Worm (Caenorhabditis elegans) whole organism, young adult: ENCODE measurements around the gene Y7A5A.10.
A peak's percentile ranks its signal among the peaks of the same experiment; 100 is the strongest.

Experiments used
- B0261.1 ChIP-seq: sonication (generic microtip); optimal IDR thresholded peaks from 2 replicates; lab custom pipeline; 2016; ENCODE audit warnings: mild to moderate bottlenecking, missing genetic modification characterization, moderate library complexity, missing compliant biosample characterization
- C06A6.2 ChIP-seq: fragments of 200-800 bp; sonication (Bioruptor generic); conservative IDR thresholded peaks from 2 replicates; pipeline ENCODE4 v1.3.6; 2022; ENCODE audit warnings: missing genetic modification characterization, missing compliant biosample characterization
- F10E7.11 ChIP-seq: sonication (generic microtip); optimal IDR thresholded peaks from 2 replicates; lab custom pipeline; 2017; ENCODE audit warnings: mild to moderate bottlenecking, missing genetic modification characterization, moderate library complexity, missing compliant biosample characterization
- F23B12.7 ChIP-seq: sonication (generic microtip); optimal IDR thresholded peaks from 2 replicates; lab custom pipeline; 2017; ENCODE audit warnings: missing genetic modification characterization, mild to moderate bottlenecking, missing compliant biosample characterization, antibody characterized with exemption, moderate library complexity; ENCODE audit not compliant: insufficient read depth
- F33H1.4 ChIP-seq: fragments of 200-800 bp; sonication (Bioruptor generic); IDR thresholded peaks from 2 replicates; pipeline ENCODE4 v1.3.6; 2022; ENCODE audit warnings: missing genetic modification reagents, missing genetic modification characterization, missing compliant biosample characterization
- Y53G8AR.9 ChIP-seq: fragments of 200-800 bp; sonication (Bioruptor generic); conservative IDR thresholded peaks from 2 replicates; pipeline ENCODE4 v1.3.6; 2022; ENCODE audit warnings: missing genetic modification reagents, missing genetic modification characterization, missing compliant biosample characterization
- Y67H2A.10 ChIP-seq: fragments of 200-800 bp; sonication (Bioruptor generic); conservative IDR thresholded peaks from 2 replicates; pipeline ENCODE4 v1.3.6; 2022; ENCODE audit warnings: missing genetic modification reagents, missing genetic modification characterization, missing compliant biosample characterization
- aptf-2 ChIP-seq: fragments of 200-800 bp; sonication (Bioruptor generic); conservative IDR thresholded peaks from 2 replicates; pipeline ENCODE4 v1.3.6; 2022; ENCODE audit warnings: missing genetic modification reagents, missing genetic modification characterization, missing compliant biosample characterization
- athp-1 ChIP-seq: sonication (generic microtip); optimal IDR thresholded peaks from 2 replicates; lab custom pipeline; 2017; ENCODE audit warnings: mild to moderate bottlenecking, missing genetic modification characterization, missing compliant biosample characterization
- attf-5 ChIP-seq: fragments of 200-800 bp; sonication (Bioruptor generic); optimal IDR thresholded peaks from 2 replicates; lab custom pipeline; 2018; ENCODE audit warnings: mild to moderate bottlenecking, missing genetic modification characterization, missing compliant biosample characterization
- attf-6 ChIP-seq: fragments of 200-800 bp; sonication (Bioruptor generic); IDR thresholded peaks from 2 replicates; pipeline ENCODE4 v1.3.6; 2022; ENCODE audit warnings: missing genetic modification reagents, missing genetic modification characterization, missing compliant biosample characterization
- bed-1 ChIP-seq: fragments of 200-800 bp; sonication (Bioruptor generic); IDR thresholded peaks from 2 replicates; pipeline ENCODE4 v1.3.6; 2022; ENCODE audit warnings: missing genetic modification reagents, missing genetic modification characterization, missing compliant biosample characterization
- ccch-3 ChIP-seq: fragments of 200-800 bp; sonication (Bioruptor generic); optimal IDR thresholded peaks from 2 replicates; lab custom pipeline; 2018; ENCODE audit warnings: mild to moderate bottlenecking, missing genetic modification characterization, missing compliant biosample characterization
- cebp-1 ChIP-seq, 2 experiments: fragments of 200-800 bp in 1 of 2; sonication (Bioruptor generic) in 1 of 2; sonication (generic microtip) in 1 of 2; IDR thresholded peaks in 1 of 2; optimal IDR thresholded peaks in 1 of 2; 2 replicates each; pipeline versions ENCODE4 v1.3.6 to Lab custom; 2017 to 2022; ENCODE audit warnings: missing compliant biosample characterization in 2 of 2, missing genetic modification characterization in 2 of 2, mild to moderate bottlenecking in 1 of 2, missing genetic modification reagents in 1 of 2, moderate library complexity in 1 of 2
- cebp-2 ChIP-seq: fragments of 200-800 bp; sonication (Bioruptor generic); IDR thresholded peaks from 2 replicates; pipeline ENCODE4 v1.3.6; 2022; ENCODE audit warnings: missing genetic modification characterization, missing compliant biosample characterization
- dpff-1 ChIP-seq: sonication (generic microtip); optimal IDR thresholded peaks from 2 replicates; lab custom pipeline; 2017; ENCODE audit warnings: mild to moderate bottlenecking, missing genetic modification characterization, missing compliant biosample characterization
- him-1 ChIP-seq: sonication (generic microtip); optimal IDR thresholded peaks from 2 replicates; lab custom pipeline; 2016; ENCODE audit warnings: missing genotype, missing genetic modification reagents, missing genetic modification characterization, missing compliant biosample characterization
- hmg-1.2 ChIP-seq: fragments of 200-800 bp; sonication (Bioruptor generic); IDR thresholded peaks from 2 replicates; pipeline ENCODE4 v1.3.6; 2022; ENCODE audit warnings: missing genetic modification reagents, missing genetic modification characterization, missing compliant biosample characterization
- lin-54 ChIP-seq: fragments of 200-800 bp; sonication (Bioruptor generic); optimal IDR thresholded peaks from 2 replicates; lab custom pipeline; 2018; ENCODE audit warnings: mild to moderate bottlenecking, missing genetic modification characterization, missing compliant biosample characterization
- lsy-27 ChIP-seq: sonication (generic microtip); optimal IDR thresholded peaks from 2 replicates; lab custom pipeline; 2017; ENCODE audit warnings: missing genetic modification characterization, mild to moderate bottlenecking, missing compliant biosample characterization, antibody characterized with exemption, missing genotype, borderline replicate concordance; ENCODE audit not compliant: insufficient read depth
- mel-28 ChIP-seq: sonication (generic microtip); optimal IDR thresholded peaks from 2 replicates; lab custom pipeline; 2016; ENCODE audit warnings: borderline replicate concordance, mild to moderate bottlenecking, missing genetic modification characterization, missing compliant biosample characterization
- nhr-120 ChIP-seq: fragments of 200-800 bp; sonication (Bioruptor generic); IDR thresholded peaks from 2 replicates; pipeline ENCODE4 v1.3.6; 2022; ENCODE audit warnings: missing genetic modification characterization, missing compliant biosample characterization
- nhr-80 ChIP-seq: sonication (generic microtip); optimal IDR thresholded peaks from 2 replicates; lab custom pipeline; 2016; ENCODE audit warnings: missing genetic modification characterization, missing compliant biosample characterization
- pha-4 ChIP-seq: fragments of 150-350 bp; sonication (generic microtip); optimal IDR thresholded peaks from 2 replicates; lab custom pipeline; 2014; ENCODE audit warnings: missing biosample characterization, missing genetic modification reagents, missing genetic modification characterization
- rcor-1 ChIP-seq: fragments of 200-800 bp; sonication (Bioruptor generic); IDR thresholded peaks from 2 replicates; pipeline ENCODE4 v1.3.6; 2022; ENCODE audit warnings: missing genetic modification reagents, missing genetic modification characterization, missing compliant biosample characterization
- rec-8 ChIP-seq, 2 experiments: sonication (generic microtip); optimal IDR thresholded peaks; 2 replicates each; lab custom pipeline; 2016; ENCODE audit warnings: mild to moderate bottlenecking in 2 of 2, missing genetic modification characterization in 2 of 2, missing genetic modification reagents in 2 of 2, missing genotype in 2 of 2, missing biosample characterization in 1 of 2, missing compliant biosample characterization in 1 of 2, moderate library complexity in 1 of 2
- rpc-1 ChIP-seq, 2 experiments: fragments of 150-350 bp in 1 of 2; sonication (generic microtip) in 1 of 2; optimal IDR thresholded peaks; 2 replicates each; lab custom pipeline; 2014 to 2018; ENCODE audit warnings: missing biosample characterization in 1 of 2, missing genetic modification characterization in 1 of 2, missing genetic modification reagents in 1 of 2, missing genotype in 1 of 2
- snpc-4 ChIP-seq, 5 experiments: fragments of 150-350 bp in 1 of 5; sonication (generic microtip) in 4 of 5; optimal IDR thresholded peaks; 2 replicates each; lab custom pipeline; 2014 to 2018; ENCODE audit warnings: missing genetic modification characterization in 5 of 5, missing biosample characterization in 3 of 5, antibody characterized with exemption in 2 of 5, mild to moderate bottlenecking in 2 of 5, missing compliant biosample characterization in 2 of 5, missing genotype in 2 of 5, moderate library complexity in 2 of 5, missing genetic modification reagents in 1 of 5
- somi-1 ChIP-seq: fragments of 200-800 bp; sonication (Bioruptor generic); optimal IDR thresholded peaks from 2 replicates; lab custom pipeline; 2018; ENCODE audit warnings: mild to moderate bottlenecking, missing genetic modification characterization, missing compliant biosample characterization
- tbp1 ChIP-seq: fragments of 200-800 bp; sonication (Bioruptor generic); optimal IDR thresholded peaks from 2 replicates; lab custom pipeline; 2018; ENCODE audit warnings: mild to moderate bottlenecking, missing genetic modification characterization, missing compliant biosample characterization
- unc-130 ChIP-seq: sonication (generic microtip); optimal IDR thresholded peaks from 2 replicates; lab custom pipeline; 2016; ENCODE audit warnings: missing genetic modification reagents, missing genetic modification characterization, missing compliant biosample characterization
- unc-62 ChIP-seq: fragments of 150-350 bp; optimal IDR thresholded peaks from 2 replicates; lab custom pipeline; 2014; ENCODE audit warnings: missing biosample characterization, missing genetic modification reagents, missing genetic modification characterization
- zfh-2 ChIP-seq: fragments of 200-800 bp; sonication (Bioruptor generic); conservative IDR thresholded peaks from 2 replicates; pipeline ENCODE4 v1.3.6; 2022; ENCODE audit warnings: missing genetic modification reagents, missing genetic modification characterization, missing compliant biosample characterization
- ztf-26 ChIP-seq: sonication (generic microtip); optimal IDR thresholded peaks from 2 replicates; lab custom pipeline; 2017; ENCODE audit warnings: missing genetic modification characterization, missing compliant biosample characterization

Y7A5A.10 gene

DNA sequence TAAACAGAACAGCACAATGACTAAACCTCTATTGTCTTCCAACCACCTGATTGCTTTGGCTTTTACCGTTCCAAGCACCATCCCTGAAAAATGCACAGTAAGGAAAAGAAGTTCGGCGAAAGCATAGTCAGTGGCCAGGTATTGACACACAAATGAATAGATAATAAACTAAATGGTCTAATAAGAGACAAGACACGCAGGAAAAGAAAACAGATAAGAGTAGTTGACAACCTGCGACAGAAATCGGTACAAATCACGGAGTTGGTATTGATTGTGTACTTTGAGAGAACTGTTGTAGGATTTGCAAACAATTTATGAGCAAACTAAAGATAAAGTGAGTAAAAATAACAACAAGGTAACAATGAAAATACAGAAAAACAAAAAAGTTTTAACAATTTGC is 23.5 kb downstream of the Y7A5A.10 start, which contains the start of gene Y7A5A.1:
Gene Y7A5A.1, minus strand, starts transcription at position 83 of the 400 bp plus-strand sequence.
- no peak for TF ChIP-seq bed-1 (GFP tag; lab: Robert Waterston, UW)
- TF ChIP-seq nhr-80 (tag; lab: Kevin White, UChicago), result peak; percentile 53
- TF ChIP-seq F10E7.11 (tag; lab: Kevin White, UChicago), result no peak
- TF ChIP-seq cebp-2 (GFP tag; lab: Robert Waterston, UW), result no peak
- TF ChIP-seq him-1 (tag; lab: Kevin White, UChicago), result no peak
- TF ChIP-seq F33H1.4 (GFP tag; lab: Robert Waterston, UW), result no peak
- TF ChIP-seq Y67H2A.10 (GFP tag; lab: Robert Waterston, UW), result no peak

DNA sequence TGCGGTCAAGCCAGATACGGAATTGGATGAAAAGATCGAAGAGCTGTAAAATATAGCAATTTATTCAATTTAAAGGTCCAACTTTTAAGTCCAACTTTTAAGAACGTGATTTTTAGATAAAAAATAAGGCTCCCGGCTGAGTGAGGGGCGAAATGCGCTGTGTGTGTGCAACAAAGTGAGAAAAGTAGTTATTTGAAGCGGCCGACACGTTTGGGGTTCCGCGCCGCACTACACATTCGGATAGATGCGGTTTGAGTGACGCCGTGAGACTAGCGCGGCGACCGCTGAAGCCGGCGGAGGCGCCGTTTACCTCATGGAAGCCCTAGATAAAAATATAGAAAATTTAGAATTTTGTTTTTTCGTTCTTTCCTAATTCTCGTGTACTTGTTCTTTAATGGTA is 24.1 kb downstream of the Y7A5A.10 start:
- TF ChIP-seq zfh-2 (GFP tag; lab: Robert Waterston, UW) (peak; percentile 48), C06A6.2 (no peak), snpc-4 (GFP tag; optimal IDR thresholded peaks at IDR 0.05; lab: Kevin White, UChicago) (no peak), snpc-4 (tag; optimal IDR thresholded peaks at IDR 0.05; lab: Kevin White, UChicago) (peak in 2 of 4 experiments; percentile 75 to 82), unc-130 (GFP tag; lab: Kevin White, UChicago) (no peak), hmg-1.2 (GFP tag; lab: Robert Waterston, UW) (0 out of 2 replicates have a peak, but pooled peaks have one; percentile 9)

DNA sequence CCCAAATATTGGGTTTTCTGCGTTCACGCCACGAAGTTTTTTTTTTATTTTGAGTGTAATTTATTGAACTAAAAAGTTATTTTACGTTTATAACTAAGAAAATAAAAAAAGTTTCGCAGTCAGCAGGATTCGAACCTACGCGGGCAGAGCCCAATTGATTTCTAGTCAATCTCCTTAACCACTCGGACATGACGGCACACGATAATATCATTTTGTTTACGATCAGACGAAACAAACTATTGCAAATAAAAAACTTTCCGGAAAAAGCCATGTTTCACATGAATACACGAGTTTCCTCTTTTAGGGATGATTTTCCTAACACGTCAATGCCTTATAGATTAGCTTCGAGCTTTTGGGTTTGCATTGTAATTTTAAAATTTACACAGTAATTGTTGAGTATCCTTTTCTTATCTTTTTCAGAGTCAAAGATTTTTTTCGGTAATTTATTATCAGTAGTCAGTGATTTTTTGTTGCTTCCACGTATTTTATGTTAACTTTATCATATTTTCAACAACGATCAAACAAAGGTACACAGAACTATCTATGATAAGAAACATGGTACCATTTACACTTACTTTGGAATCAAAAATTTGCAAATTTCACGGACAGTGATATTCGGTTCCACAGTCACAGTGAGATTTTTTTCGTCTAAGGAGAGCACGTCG is 24.9 kb downstream of the Y7A5A.10 start:
- TF ChIP-seq cebp-1 (GFP tag; IDR thresholded peaks at IDR 0.05; lab: Robert Waterston, UW) (no peak), cebp-1 (tag; optimal IDR thresholded peaks at IDR 0.05; lab: Kevin White, UChicago) (no peak), F10E7.11 (tag; lab: Kevin White, UChicago) (no peak), ztf-26 (tag; lab: Kevin White, UChicago) (no peak), rcor-1 (no peak), snpc-4 (GFP tag; optimal IDR thresholded peaks at IDR 0.05; lab: Kevin White, UChicago) (no peak), snpc-4 (tag; optimal IDR thresholded peaks at IDR 0.05; lab: Kevin White, UChicago) (peak in 1 of 4 experiments; percentile 65), nhr-80 (tag; lab: Kevin White, UChicago) (peak; percentile 5), tbp1 (GFP tag; lab: Kevin White, UChicago) (peak; percentile 83), pha-4 (tag; lab: Kevin White, UChicago) (no peak), F33H1.4 (GFP tag; lab: Robert Waterston, UW) (no peak), athp-1 (tag; lab: Kevin White, UChicago) (no peak), F23B12.7 (tag; lab: Kevin White, UChicago) (no peak), nhr-120 (no peak), aptf-2 (GFP tag; lab: Robert Waterston, UW) (no peak), attf-5 (no peak), mel-28 (no peak), dpff-1 (tag; lab: Kevin White, UChicago) (no peak), B0261.1 (peak; percentile 50), lsy-27 (tag; lab: Kevin White, UChicago) (no peak), somi-1 (GFP tag; lab: Kevin White, UChicago) (no peak), rpc-1 (optimal IDR thresholded peaks at IDR 0.05; lab: Kevin White, UChicago) (peak; percentile 44), rpc-1 (tag; optimal IDR thresholded peaks at IDR 0.05; lab: Kevin White, UChicago) (peak; percentile 70), unc-62 (GFP tag; lab: Kevin White, UChicago) (no peak)

DNA sequence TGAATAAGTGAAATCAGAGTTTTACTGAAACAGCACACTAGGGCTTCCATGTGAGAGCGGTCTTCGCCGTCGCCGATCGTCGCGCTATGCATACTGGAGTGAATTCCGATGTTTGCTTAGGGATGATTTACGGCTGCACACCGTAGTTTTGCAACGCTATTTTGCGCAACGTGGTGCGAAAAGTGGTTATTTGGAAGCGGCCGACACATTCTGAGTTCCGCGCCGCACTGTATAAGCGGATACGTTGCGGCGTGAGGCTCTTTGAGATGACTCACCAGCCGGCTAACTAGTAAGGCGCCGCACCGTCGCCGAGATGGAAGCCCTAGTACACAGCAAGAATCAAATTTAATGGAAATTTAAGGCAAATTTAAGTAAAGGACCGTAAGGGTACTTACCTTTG is 26.3 kb downstream of the Y7A5A.10 start:
- TF ChIP-seq F23B12.7 (tag; lab: Kevin White, UChicago), result no peak
- TF ChIP-seq attf-6 (GFP tag; lab: Robert Waterston, UW), result no peak
- TF ChIP-seq rec-8 (tag; optimal IDR thresholded peaks at IDR 0.05; lab: Kevin White, UChicago), result no peak
- no peak for TF ChIP-seq lin-54
- TF ChIP-seq Y53G8AR.9 (GFP tag; lab: Robert Waterston, UW), result no peak
- TF ChIP-seq snpc-4 (GFP tag; optimal IDR thresholded peaks at IDR 0.05; lab: Kevin White, UChicago), result no peak
- peak in 2 of 4 experiments; percentile 54 to 79 for TF ChIP-seq snpc-4 (tag; optimal IDR thresholded peaks at IDR 0.05; lab: Kevin White, UChicago)
- no peak for TF ChIP-seq ccch-3
